Worm (Caenorhabditis elegans): ENCODE results near the gene Y38H6C.4.
"Not testable (repeated sequence)": the region's sequence is repeated elsewhere in the genome, so short reads cannot be mapped to it uniquely, and the experiment has no call there.

ce11 chrV:20513661-20514060 lies 8.8 kb upstream of the Y38H6C.4 start, which contains the start of gene Y38H6C.8:
- not testable (repeated sequence) for TF ChIP-seq pag-3 (tag; optimal IDR thresholded peaks at IDR 0.05; ENCODE audit: borderline replicate concordance, insufficient read depth); irx-1 (tag; optimal IDR thresholded peaks at IDR 0.05); skn-1 (tag; optimal IDR thresholded peaks at IDR 0.05); ceh-82 (tag; optimal IDR thresholded peaks at IDR 0.05); nhr-28 (tag; optimal IDR thresholded peaks at IDR 0.05); nhr-237 (tag; optimal IDR thresholded peaks at IDR 0.05); ztf-11 (tag; optimal IDR thresholded peaks at IDR 0.05); grh-1 (GFP tag; IDR thresholded peaks at IDR 0.05); nhr-77 (tag; optimal IDR thresholded peaks at IDR 0.05); fkh-10 (GFP tag; optimal IDR thresholded peaks at IDR 0.05); mdl-1 (tag; optimal IDR thresholded peaks at IDR 0.05)

All from whole organism, L1 larva.